Worm (Caenorhabditis elegans): ENCODE results near the gene C33G3.4.

- TF ChIP-seq ref-1 (GFP tag; conservative IDR thresholded peaks at IDR 0.05) (no peak), tab-1 (GFP tag; IDR thresholded peaks at IDR 0.05) (no peak), flt-1 (GFP tag; IDR thresholded peaks at IDR 0.05) (no peak), T22C8.4 (GFP tag; IDR thresholded peaks at IDR 0.05) (no peak), cog-1 (tag; optimal IDR thresholded peaks at IDR 0.05) (no peak), klf-2 (GFP tag; conservative IDR thresholded peaks at IDR 0.05) (no peak), med-1 (GFP tag; optimal IDR thresholded peaks at IDR 0.05; ENCODE audit: insufficient read depth) (no peak), ztf-29 (GFP tag; IDR thresholded peaks at IDR 0.05) (no peak), ztf-23 (GFP tag; IDR thresholded peaks at IDR 0.05) (no peak)
Measured at ce11 chrX:14125870-14126269, 54.9 kb downstream of the C33G3.4 start, which contains the start of gene F28H6.6.

Data from whole organism, midembryonic.